Worm (Caenorhabditis elegans): Measurements from ENCODE around the gene H35B03.2.

Gene H35B03.2

ce11 chrIV:5762770-5763169, 31.3 kb upstream of the H35B03.2 start:
- no peak for TF ChIP-seq nhr-76 (tag; optimal IDR thresholded peaks at IDR 0.05)
- no peak for TF ChIP-seq unc-120 (tag; optimal IDR thresholded peaks at IDR 0.05; ENCODE audit: poor library complexity, severe bottlenecking)
- TF ChIP-seq mab-5 (tag; optimal IDR thresholded peaks at IDR 0.05), result no peak
- no peak for TF ChIP-seq lin-32 (GFP tag; optimal IDR thresholded peaks at IDR 0.05)
- TF ChIP-seq nhr-2 (tag; optimal IDR thresholded peaks at IDR 0.05), result no peak
- no peak for TF ChIP-seq bed-3 (GFP tag; optimal IDR thresholded peaks at IDR 0.05)

- TF ChIP-seq elt-1 (tag; optimal IDR thresholded peaks at IDR 0.05; ENCODE audit: borderline replicate concordance, insufficient read depth), result peak; percentile 85
- TF ChIP-seq nhr-76 (tag; optimal IDR thresholded peaks at IDR 0.05), result no peak
Observed at ce11 chrIV:5761211-5761907, 29.9 kb upstream of the H35B03.2 start.

- TF ChIP-seq ceh-83 (GFP tag; optimal IDR thresholded peaks at IDR 0.05) (no peak), bed-3 (GFP tag; optimal IDR thresholded peaks at IDR 0.05) (no peak), ceh-43 (GFP tag; optimal IDR thresholded peaks at IDR 0.05) (no peak), pha-4 (tag; optimal IDR thresholded peaks at IDR 0.05) (no peak), unc-62 (GFP tag; optimal IDR thresholded peaks at IDR 0.05) (no peak), sem-2 (GFP tag; optimal IDR thresholded peaks at IDR 0.05) (no peak), lsy-2 (tag; optimal IDR thresholded peaks at IDR 0.05) (no peak), elt-1 (tag; optimal IDR thresholded peaks at IDR 0.05; ENCODE audit: borderline replicate concordance, insufficient read depth) (no peak), tbx-8 (GFP tag; optimal IDR thresholded peaks at IDR 0.05) (no peak), drap-1 (GFP tag; optimal IDR thresholded peaks at IDR 0.05) (no peak), nhr-28 (tag; optimal IDR thresholded peaks at IDR 0.05) (no peak), M03D4.4 (tag; optimal IDR thresholded peaks at IDR 0.05) (no peak)
Observed at ce11 chrIV:5760656-5761055, 29.2 kb upstream of the H35B03.2 start.

- TF ChIP-seq mab-5 (tag; optimal IDR thresholded peaks at IDR 0.05) (no peak), elt-1 (tag; optimal IDR thresholded peaks at IDR 0.05; ENCODE audit: borderline replicate concordance, insufficient read depth) (peak; percentile 66)
Observed at ce11 chrIV:5758695-5759094, 27.2 kb upstream of the H35B03.2 start.

ce11 chrIV:5757762-5758161, 26.3 kb upstream of the H35B03.2 start, which contains the start of gene nhr-46:
Gene nhr-46 (minus strand): TSS chrIV:5757862.
- TF ChIP-seq snpc-4 (tag; optimal IDR thresholded peaks at IDR 0.05) (no peak), M03D4.4 (tag; optimal IDR thresholded peaks at IDR 0.05) (no peak)

ce11 chrIV:5755922-5756321, 24.4 kb upstream of the H35B03.2 start:
- TF ChIP-seq unc-120 (tag; optimal IDR thresholded peaks at IDR 0.05; ENCODE audit: poor library complexity, severe bottlenecking) (no peak), mls-2 (tag; optimal IDR thresholded peaks at IDR 0.05) (no peak), lin-32 (GFP tag; optimal IDR thresholded peaks at IDR 0.05) (no peak), zip-8 (tag; optimal IDR thresholded peaks at IDR 0.05) (no peak), nhr-28 (tag; optimal IDR thresholded peaks at IDR 0.05) (no peak)

- TF ChIP-seq elt-3 (tag; optimal IDR thresholded peaks at IDR 0.05) (no peak), tbx-8 (GFP tag; optimal IDR thresholded peaks at IDR 0.05) (no peak), ceh-39 (tag; optimal IDR thresholded peaks at IDR 0.05) (no peak), ces-1 (GFP tag; optimal IDR thresholded peaks at IDR 0.05) (peak; percentile 56), ztf-11 (tag; optimal IDR thresholded peaks at IDR 0.05) (no peak), mls-2 (tag; optimal IDR thresholded peaks at IDR 0.05) (peak; percentile 13)
Observed at ce11 chrIV:5754821-5755220, 23.3 kb upstream of the H35B03.2 start.

ce11 chrIV:5753954-5754543, 22.6 kb upstream of the H35B03.2 start:
- peak; percentile 59 for TF ChIP-seq unc-62 (GFP tag; optimal IDR thresholded peaks at IDR 0.05)
- peak; percentile 37 for TF ChIP-seq lin-13 (tag; optimal IDR thresholded peaks at IDR 0.05)
- TF ChIP-seq lsy-2 (tag; optimal IDR thresholded peaks at IDR 0.05), result peak; percentile 32
- peak; percentile 76 for TF ChIP-seq unc-120 (tag; optimal IDR thresholded peaks at IDR 0.05; ENCODE audit: poor library complexity, severe bottlenecking)
- no peak for TF ChIP-seq nhr-28 (tag; optimal IDR thresholded peaks at IDR 0.05)
- TF ChIP-seq nhr-2 (tag; optimal IDR thresholded peaks at IDR 0.05), result peak; percentile 23
- peak; percentile 17 for TF ChIP-seq hlh-1 (tag; optimal IDR thresholded peaks at IDR 0.05)
- TF ChIP-seq mep-1 (tag; optimal IDR thresholded peaks at IDR 0.05), result peak; percentile 60
- TF ChIP-seq M03D4.4 (tag; optimal IDR thresholded peaks at IDR 0.05), result no peak
- no peak for TF ChIP-seq sem-2 (GFP tag; optimal IDR thresholded peaks at IDR 0.05)
- TF ChIP-seq nhr-237 (tag; optimal IDR thresholded peaks at IDR 0.05), result peak; percentile 76
- peak; percentile 76 for TF ChIP-seq pha-4 (tag; optimal IDR thresholded peaks at IDR 0.05)
- peak; percentile 11 for TF ChIP-seq sptf-1 (tag; optimal IDR thresholded peaks at IDR 0.05)
- peak; percentile 36 for TF ChIP-seq ces-1 (GFP tag; optimal IDR thresholded peaks at IDR 0.05)
- TF ChIP-seq elt-3 (tag; optimal IDR thresholded peaks at IDR 0.05), result peak; percentile 30
- peak; percentile 14 for TF ChIP-seq elt-1 (tag; optimal IDR thresholded peaks at IDR 0.05; ENCODE audit: borderline replicate concordance, insufficient read depth)
